Worm (Caenorhabditis elegans) whole organism, early embryonic: Measurements from ENCODE around the gene cyp-14A1.
A peak's percentile ranks its signal among the peaks of the same experiment; 100 is the strongest.

Source experiments
- B0310.2 ChIP-seq: sonication (generic microtip); optimal IDR thresholded peaks from 2 replicates; lab custom pipeline; 2016; ENCODE audit warnings: mild to moderate bottlenecking, missing genetic modification characterization, missing compliant biosample characterization
- F13C5.2 ChIP-seq: sonication (generic microtip); optimal IDR thresholded peaks from 2 replicates; lab custom pipeline; 2017; ENCODE audit warnings: mild to moderate bottlenecking, missing genetic modification characterization, inconsistent platforms, missing compliant biosample characterization
- aly-1 ChIP-seq: sonication (generic microtip); optimal IDR thresholded peaks from 2 replicates; lab custom pipeline; 2016; ENCODE audit warnings: missing genetic modification characterization, missing compliant biosample characterization
- ama-1 ChIP-seq: fragments of 150-350 bp; optimal IDR thresholded peaks from 2 replicates; lab custom pipeline; 2014
- ceh-13 ChIP-seq: fragments of 200-800 bp; sonication (Bioruptor generic); optimal IDR thresholded peaks from 2 replicates; lab custom pipeline; 2018; ENCODE audit warnings: mild to moderate bottlenecking, missing genetic modification characterization, missing compliant biosample characterization
- ceh-36 ChIP-seq: sonication (generic microtip); optimal IDR thresholded peaks from 2 replicates; lab custom pipeline; 2016; ENCODE audit warnings: missing genetic modification characterization, inconsistent platforms, missing compliant biosample characterization
- ets-7 ChIP-seq: sonication (generic microtip); optimal IDR thresholded peaks from 2 replicates; lab custom pipeline; 2016; ENCODE audit warnings: missing genotype, missing genetic modification characterization, missing compliant biosample characterization
- flt-1 ChIP-seq: fragments of 200-800 bp; sonication (Bioruptor generic); IDR thresholded peaks from 2 replicates; pipeline ENCODE4 v1.3.6; 2022; ENCODE audit warnings: missing genetic modification characterization, missing compliant biosample characterization
- hmbx-1 ChIP-seq: sonication (generic microtip); optimal IDR thresholded peaks from 2 replicates; lab custom pipeline; 2016; ENCODE audit warnings: mild to moderate bottlenecking, missing genetic modification characterization, missing compliant biosample characterization
- hmg-4 ChIP-seq: fragments of 200-800 bp; sonication (Bioruptor generic); optimal IDR thresholded peaks from 2 replicates; lab custom pipeline; 2018; ENCODE audit warnings: mild to moderate bottlenecking, missing genetic modification characterization, missing compliant biosample characterization
- hnd-1 ChIP-seq: sonication (generic microtip); optimal IDR thresholded peaks from 2 replicates; lab custom pipeline; 2016; ENCODE audit warnings: missing genetic modification characterization, missing compliant biosample characterization
- pes-1 ChIP-seq: fragments of 200-800 bp; sonication (Bioruptor generic); IDR thresholded peaks from 2 replicates; pipeline ENCODE4 v1.3.6; 2022; ENCODE audit warnings: missing genetic modification reagents, missing genetic modification characterization, missing compliant biosample characterization
- scrt-1 ChIP-seq: fragments of 200-800 bp; sonication (Bioruptor generic); IDR thresholded peaks from 2 replicates; pipeline ENCODE4 v1.3.6; 2022; ENCODE audit warnings: missing genetic modification characterization, missing compliant biosample characterization
- sea-1 ChIP-seq: fragments of 200-800 bp; sonication (Bioruptor generic); conservative IDR thresholded peaks from 2 replicates; pipeline ENCODE4 v1.3.6; 2022; ENCODE audit warnings: missing genetic modification characterization, missing compliant biosample characterization
- tbx-11 ChIP-seq: fragments of 200-800 bp; sonication (Bioruptor generic); IDR thresholded peaks from 2 replicates; pipeline ENCODE4 v1.3.6; 2022; ENCODE audit warnings: missing genetic modification characterization, missing compliant biosample characterization
- tbx-37 ChIP-seq: fragments of 200-800 bp; sonication (Bioruptor generic); conservative IDR thresholded peaks from 2 replicates; pipeline ENCODE4 v1.3.6; 2022; ENCODE audit warnings: missing genetic modification reagents, missing genetic modification characterization, missing compliant biosample characterization
- tra-4 ChIP-seq: sonication (generic microtip); optimal IDR thresholded peaks from 2 replicates; lab custom pipeline; 2017; ENCODE audit warnings: missing genetic modification characterization, missing compliant biosample characterization

Gene cyp-14A1

ce11 chrX:13238197-13238596 lies 29.0 kb downstream of the cyp-14A1 start, which contains the start of gene K08H2.4:
TSS of gene K08H2.4 (plus strand) at chrX:13238497.
- no peak for TF ChIP-seq ceh-36 (tag; lab: Kevin White, UChicago)
- TF ChIP-seq sea-1 (GFP tag; lab: Robert Waterston, UW): no peak
- no peak for TF ChIP-seq tbx-11
- TF ChIP-seq hnd-1 (tag; lab: Kevin White, UChicago): no peak
- TF ChIP-seq hmbx-1 (tag; lab: Kevin White, UChicago): no peak
- TF ChIP-seq tra-4 (tag; lab: Kevin White, UChicago): no peak
- no peak for TF ChIP-seq F13C5.2
- TF ChIP-seq ceh-13 (GFP tag; lab: Kevin White, UChicago): no peak
- no peak for TF ChIP-seq aly-1 (tag; lab: Kevin White, UChicago)
- TF ChIP-seq flt-1: no peak
- TF ChIP-seq ets-7 (tag; lab: Kevin White, UChicago): no peak
- TF ChIP-seq B0310.2: no peak
- TF ChIP-seq hmg-4 (GFP tag; lab: Kevin White, UChicago): no peak
- TF ChIP-seq ama-1 (lab: Kevin White, UChicago): no peak
- no peak for TF ChIP-seq tbx-37 (GFP tag; lab: Robert Waterston, UW)
- no peak for TF ChIP-seq pes-1 (GFP tag; lab: Robert Waterston, UW)

- no peak for TF ChIP-seq hnd-1 (tag; lab: Kevin White, UChicago)
- no peak for TF ChIP-seq sea-1 (GFP tag; lab: Robert Waterston, UW)
- no peak for TF ChIP-seq tbx-11
- TF ChIP-seq tbx-37 (GFP tag; lab: Robert Waterston, UW): no peak
- no peak for TF ChIP-seq hmg-4 (GFP tag; lab: Kevin White, UChicago)
- TF ChIP-seq pes-1 (GFP tag; lab: Robert Waterston, UW): no peak
- no peak for TF ChIP-seq F13C5.2
- TF ChIP-seq ets-7 (tag; lab: Kevin White, UChicago): no peak
- TF ChIP-seq ama-1 (lab: Kevin White, UChicago): no peak
- no peak for TF ChIP-seq hmbx-1 (tag; lab: Kevin White, UChicago)
- TF ChIP-seq tra-4 (tag; lab: Kevin White, UChicago): no peak
- no peak for TF ChIP-seq ceh-36 (tag; lab: Kevin White, UChicago)
- no peak for TF ChIP-seq B0310.2
Observed at ce11 chrX:13237102-13237501, 30.1 kb downstream of the cyp-14A1 start, which contains the start of gene K08H2.3. TSS of gene K08H2.3 (plus strand) at chrX:13237402.

ce11 chrX:13234879-13235278 lies 32.3 kb downstream of the cyp-14A1 start, which contains the start of gene K08H2.2:
TSS of gene K08H2.2 (minus strand) at chrX:13234979.
- TF ChIP-seq flt-1: no peak
- TF ChIP-seq ama-1 (lab: Kevin White, UChicago): no peak
- no peak for TF ChIP-seq ceh-36 (tag; lab: Kevin White, UChicago)
- no peak for TF ChIP-seq hnd-1 (tag; lab: Kevin White, UChicago)
- TF ChIP-seq sea-1 (GFP tag; lab: Robert Waterston, UW): no peak
- no peak for TF ChIP-seq tra-4 (tag; lab: Kevin White, UChicago)
- TF ChIP-seq F13C5.2: no peak
- no peak for TF ChIP-seq B0310.2
- no peak for TF ChIP-seq hmbx-1 (tag; lab: Kevin White, UChicago)
- TF ChIP-seq tbx-37 (GFP tag; lab: Robert Waterston, UW): no peak
- no peak for TF ChIP-seq scrt-1 (GFP tag; lab: Robert Waterston, UW)
- TF ChIP-seq pes-1 (GFP tag; lab: Robert Waterston, UW): no peak
- no peak for TF ChIP-seq tbx-11
- TF ChIP-seq ets-7 (tag; lab: Kevin White, UChicago): no peak
- no peak for TF ChIP-seq aly-1 (tag; lab: Kevin White, UChicago)
- no peak for TF ChIP-seq hmg-4 (GFP tag; lab: Kevin White, UChicago)

ce11 chrX:13232259-13232658 lies 34.9 kb downstream of the cyp-14A1 start, which contains the start of gene bgnt-1.5:
TSS of gene bgnt-1.5 (minus strand) at chrX:13232359.
- TF ChIP-seq tra-4 (tag; lab: Kevin White, UChicago) (no peak), tbx-37 (GFP tag; lab: Robert Waterston, UW) (no peak), sea-1 (GFP tag; lab: Robert Waterston, UW) (no peak), scrt-1 (GFP tag; lab: Robert Waterston, UW) (no peak), ceh-36 (tag; lab: Kevin White, UChicago) (no peak), B0310.2 (no peak), ets-7 (tag; lab: Kevin White, UChicago) (no peak), pes-1 (GFP tag; lab: Robert Waterston, UW) (no peak), F13C5.2 (no peak), flt-1 (no peak), hmg-4 (GFP tag; lab: Kevin White, UChicago) (no peak), hnd-1 (tag; lab: Kevin White, UChicago) (no peak), hmbx-1 (tag; lab: Kevin White, UChicago) (no peak), ceh-13 (GFP tag; lab: Kevin White, UChicago) (no peak), tbx-11 (no peak), aly-1 (tag; lab: Kevin White, UChicago) (no peak), ama-1 (lab: Kevin White, UChicago) (no peak)

- TF ChIP-seq sea-1 (GFP tag; lab: Robert Waterston, UW) (no peak), F13C5.2 (no peak), scrt-1 (GFP tag; lab: Robert Waterston, UW) (no peak), ceh-36 (tag; lab: Kevin White, UChicago) (no peak), flt-1 (no peak)
Observed at ce11 chrX:13227778-13228177, 39.4 kb downstream of the cyp-14A1 start.

- no peak for TF ChIP-seq hmg-4 (GFP tag; lab: Kevin White, UChicago)
- no peak for TF ChIP-seq scrt-1 (GFP tag; lab: Robert Waterston, UW)
- TF ChIP-seq tra-4 (tag; lab: Kevin White, UChicago): no peak
- TF ChIP-seq ceh-36 (tag; lab: Kevin White, UChicago): no peak
- no peak for TF ChIP-seq hmbx-1 (tag; lab: Kevin White, UChicago)
- TF ChIP-seq F13C5.2: no peak
- no peak for TF ChIP-seq B0310.2
- TF ChIP-seq pes-1 (GFP tag; lab: Robert Waterston, UW): no peak
- 0 out of 2 replicates have a peak, but pooled peaks have one; percentile 27 for TF ChIP-seq sea-1 (GFP tag; lab: Robert Waterston, UW)
- TF ChIP-seq aly-1 (tag; lab: Kevin White, UChicago): peak; percentile 28
- no peak for TF ChIP-seq tbx-11
- TF ChIP-seq ceh-13 (GFP tag; lab: Kevin White, UChicago): no peak
- TF ChIP-seq ets-7 (tag; lab: Kevin White, UChicago): no peak
- TF ChIP-seq ama-1 (lab: Kevin White, UChicago): no peak
- no peak for TF ChIP-seq hnd-1 (tag; lab: Kevin White, UChicago)
Observed at ce11 chrX:13226614-13227096, 40.5 kb downstream of the cyp-14A1 start, which contains the start of gene skr-21. TSS of gene skr-21 (minus strand) at chrX:13226664.
